Worm (Caenorhabditis elegans): Measurements from ENCODE around the gene ZK1307.2.

ZK1307.2 gene

DNA sequence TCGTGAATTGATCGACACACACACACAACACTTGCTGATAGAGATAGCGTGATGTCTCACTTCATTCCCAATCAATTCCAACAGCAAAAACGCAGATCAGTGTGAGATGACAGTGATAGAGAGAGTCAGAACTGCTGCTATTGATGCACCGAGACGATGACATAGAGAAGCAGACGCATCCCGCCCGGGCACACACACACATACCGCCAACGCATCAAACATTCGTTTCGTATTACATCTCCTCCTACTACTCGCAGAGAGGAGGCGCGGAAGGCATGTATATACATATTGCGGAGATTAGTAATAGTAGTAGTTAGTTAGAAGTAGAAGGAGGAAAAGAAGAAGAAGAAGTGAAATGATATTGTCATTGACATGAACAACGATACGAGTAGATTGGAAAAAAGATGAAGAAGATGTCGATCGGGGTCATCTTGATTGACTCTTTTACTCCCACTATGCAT lies 34.3 kb downstream of the ZK1307.2 start (continued):
- peak; percentile 44; the same call in 1 of the 2 replicates for TF ChIP-seq madf-9 (GFP tag; conservative IDR thresholded peaks at IDR 0.05)
- no peak for TF ChIP-seq cey-2 (tag; optimal IDR thresholded peaks at IDR 0.05; ENCODE audit: borderline replicate concordance, insufficient read depth)
- TF ChIP-seq madf-5 (GFP tag; IDR thresholded peaks at IDR 0.05) = no peak
- no peak for TF ChIP-seq lir-3 (tag; optimal IDR thresholded peaks at IDR 0.05)
- peak; percentile 79 for TF ChIP-seq nhr-11 (tag; optimal IDR thresholded peaks at IDR 0.05)
- TF ChIP-seq unc-130 (GFP tag; optimal IDR thresholded peaks at IDR 0.05) = no peak
- TF ChIP-seq pha-4 (GFP tag; IDR thresholded peaks at IDR 0.05) = peak; percentile 66
- TF ChIP-seq pha-4 (tag; optimal IDR thresholded peaks at IDR 0.05) = peak; percentile 18
- no peak for TF ChIP-seq fkh-10 (GFP tag; optimal IDR thresholded peaks at IDR 0.05)
- TF ChIP-seq tag-97 (GFP tag; IDR thresholded peaks at IDR 0.05) = no peak
- no peak for TF ChIP-seq F37D6.2 (tag; optimal IDR thresholded peaks at IDR 0.05)
- TF ChIP-seq ceh-44 (GFP tag; IDR thresholded peaks at IDR 0.05) = no peak
- peak; percentile 2 for TF ChIP-seq ama-1 (optimal IDR thresholded peaks at IDR 0.05)
- peak; percentile 45 to 48 for TF ChIP-seq lsy-2 (tag; optimal IDR thresholded peaks at IDR 0.05)
- TF ChIP-seq hmg-1.1 (GFP tag; IDR thresholded peaks at IDR 0.05) = peak; percentile 46
- TF ChIP-seq ceh-28 (tag; optimal IDR thresholded peaks at IDR 0.05) = peak; percentile 22
- TF ChIP-seq zip-2 (tag; optimal IDR thresholded peaks at IDR 0.05) = no peak
- no peak for TF ChIP-seq ceh-20 (GFP tag; IDR thresholded peaks at IDR 0.05)
- TF ChIP-seq mxl-2 (GFP tag; conservative IDR thresholded peaks at IDR 0.05) = 0 out of 2 replicates have a peak, but pooled peaks have one; percentile 33
- TF ChIP-seq set-16 (GFP tag; IDR thresholded peaks at IDR 0.05) = peak; percentile 34; the same call in 1 of the 2 replicates
- no peak for TF ChIP-seq lin-29 (GFP tag; IDR thresholded peaks at IDR 0.05)
- no peak for TF ChIP-seq spr-3 (GFP tag; optimal IDR thresholded peaks at IDR 0.05)
- TF ChIP-seq skn-1 (tag; optimal IDR thresholded peaks at IDR 0.05) = no peak
- TF ChIP-seq hlh-11 (tag; optimal IDR thresholded peaks at IDR 0.05) = peak; percentile 92
- TF ChIP-seq nhr-102 (tag; optimal IDR thresholded peaks at IDR 0.05) = peak; percentile 1
- no peak for TF ChIP-seq nhr-42 (GFP tag; IDR thresholded peaks at IDR 0.05)
- TF ChIP-seq ztf-11 (tag; optimal IDR thresholded peaks at IDR 0.05) = no peak
- no peak for TF ChIP-seq F49E8.2 (tag; optimal IDR thresholded peaks at IDR 0.05; ENCODE audit: borderline replicate concordance)
- no peak for TF ChIP-seq nhr-6 (tag; optimal IDR thresholded peaks at IDR 0.05)
- no peak for TF ChIP-seq Y48G9A.11 (GFP tag; IDR thresholded peaks at IDR 0.05)
- TF ChIP-seq F10B5.3 (tag; optimal IDR thresholded peaks at IDR 0.05) = no peak
- TF ChIP-seq mdl-1 (tag; optimal IDR thresholded peaks at IDR 0.05) = peak in 1 of 2 experiments; percentile 74
- no peak for TF ChIP-seq nhr-25 (tag; optimal IDR thresholded peaks at IDR 0.05; ENCODE audit: borderline replicate concordance, insufficient read depth)
- TF ChIP-seq ceh-32 (tag; optimal IDR thresholded peaks at IDR 0.05; ENCODE audit: poor library complexity) = no peak
- TF ChIP-seq unc-39 (tag; optimal IDR thresholded peaks at IDR 0.05) = no peak
- 0 out of 2 replicates have a peak, but pooled peaks have one; percentile 36 for TF ChIP-seq php-3 (GFP tag; IDR thresholded peaks at IDR 0.05)
- no peak for TF ChIP-seq F44E2.7 (GFP tag; IDR thresholded peaks at IDR 0.05)
- no peak for TF ChIP-seq daf-16 (GFP tag; optimal IDR thresholded peaks at IDR 0.05)
- peak; percentile 68 for TF ChIP-seq daf-16 (tag; optimal IDR thresholded peaks at IDR 0.05)
- TF ChIP-seq nhr-28 (tag; optimal IDR thresholded peaks at IDR 0.05) = peak; percentile 93
- no peak for TF ChIP-seq R02D3.7 (tag; optimal IDR thresholded peaks at IDR 0.05)
- no peak for TF ChIP-seq daf-12 (tag; optimal IDR thresholded peaks at IDR 0.05)
- no peak for TF ChIP-seq daf-8 (GFP tag; IDR thresholded peaks at IDR 0.05)
- peak; percentile 37 for TF ChIP-seq dpl-1 (GFP tag; optimal IDR thresholded peaks at IDR 0.05)
- TF ChIP-seq zfp-3 (GFP tag; conservative IDR thresholded peaks at IDR 0.05) = no peak
- TF ChIP-seq egl-27 (tag; optimal IDR thresholded peaks at IDR 0.05) = no peak
- TF ChIP-seq dmd-8 (GFP tag; IDR thresholded peaks at IDR 0.05) = no peak
- no peak for TF ChIP-seq F26F4.8 (GFP tag; conservative IDR thresholded peaks at IDR 0.05)
- no peak for TF ChIP-seq nhr-111 (GFP tag; optimal IDR thresholded peaks at IDR 0.05)
- TF ChIP-seq ceh-82 (tag; optimal IDR thresholded peaks at IDR 0.05) = no peak
- 0 out of 2 replicates have a peak, but pooled peaks have one; percentile 7 for TF ChIP-seq egl-43 (GFP tag; IDR thresholded peaks at IDR 0.05)
